Worm (Caenorhabditis elegans): Measurements from ENCODE around the gene srh-234.

srh-234 gene

ce11 chrV:7686189-7686588 lies 34.5 kb upstream of the srh-234 start, which contains the start of the genes nhr-94 and nhr-152:
Gene nhr-94 (minus strand): TSS chrV:7686335.
Gene nhr-152 (plus strand): TSS chrV:7686350.
- TF ChIP-seq elt-1 (tag; optimal IDR thresholded peaks at IDR 0.05; ENCODE audit: borderline replicate concordance, insufficient read depth) (peak; percentile 49), nhr-2 (tag; optimal IDR thresholded peaks at IDR 0.05) (peak; percentile 81), M03D4.4 (tag; optimal IDR thresholded peaks at IDR 0.05) (no peak), mab-5 (tag; optimal IDR thresholded peaks at IDR 0.05) (no peak)

ce11 chrV:7683907-7684655 lies 32.4 kb upstream of the srh-234 start, which contains the start of gene sre-11:
Gene sre-11 (minus strand): TSS chrV:7683957.
- no peak for TF ChIP-seq elt-1 (tag; optimal IDR thresholded peaks at IDR 0.05; ENCODE audit: borderline replicate concordance, insufficient read depth)
- no peak for TF ChIP-seq ceh-83 (GFP tag; optimal IDR thresholded peaks at IDR 0.05)
- no peak for TF ChIP-seq ceh-39 (tag; optimal IDR thresholded peaks at IDR 0.05)
- no peak for TF ChIP-seq ztf-11 (tag; optimal IDR thresholded peaks at IDR 0.05)
- no peak for TF ChIP-seq lin-13 (tag; optimal IDR thresholded peaks at IDR 0.05)
- TF ChIP-seq sptf-1 (tag; optimal IDR thresholded peaks at IDR 0.05) = no peak
- TF ChIP-seq hlh-1 (tag; optimal IDR thresholded peaks at IDR 0.05) = no peak
- no peak for TF ChIP-seq nhr-12 (tag; optimal IDR thresholded peaks at IDR 0.05)
- TF ChIP-seq zip-8 (tag; optimal IDR thresholded peaks at IDR 0.05) = no peak
- no peak for TF ChIP-seq bed-3 (GFP tag; optimal IDR thresholded peaks at IDR 0.05)
- no peak for TF ChIP-seq nhr-237 (tag; optimal IDR thresholded peaks at IDR 0.05)
- no peak for TF ChIP-seq snpc-4 (tag; optimal IDR thresholded peaks at IDR 0.05)
- no peak for TF ChIP-seq unc-39 (tag; optimal IDR thresholded peaks at IDR 0.05)

ce11 chrV:7681388-7681787 lies 29.7 kb upstream of the srh-234 start, which contains the start of gene cyp-33A1:
Gene cyp-33A1 (minus strand): TSS chrV:7681459.
- TF ChIP-seq ceh-39 (tag; optimal IDR thresholded peaks at IDR 0.05) (no peak), snpc-4 (tag; optimal IDR thresholded peaks at IDR 0.05) (no peak), ceh-43 (GFP tag; optimal IDR thresholded peaks at IDR 0.05) (no peak), pha-4 (tag; optimal IDR thresholded peaks at IDR 0.05) (no peak), nhr-237 (tag; optimal IDR thresholded peaks at IDR 0.05) (no peak), sem-2 (GFP tag; optimal IDR thresholded peaks at IDR 0.05) (no peak), ceh-83 (GFP tag; optimal IDR thresholded peaks at IDR 0.05) (no peak), blmp-1 (tag; optimal IDR thresholded peaks at IDR 0.05) (no peak), nhr-28 (tag; optimal IDR thresholded peaks at IDR 0.05) (no peak), ztf-11 (tag; optimal IDR thresholded peaks at IDR 0.05) (no peak), lin-32 (GFP tag; optimal IDR thresholded peaks at IDR 0.05) (no peak), M03D4.4 (tag; optimal IDR thresholded peaks at IDR 0.05) (no peak), bed-3 (GFP tag; optimal IDR thresholded peaks at IDR 0.05) (no peak), mep-1 (tag; optimal IDR thresholded peaks at IDR 0.05) (no peak), unc-39 (tag; optimal IDR thresholded peaks at IDR 0.05) (no peak), flh-1 (GFP tag; optimal IDR thresholded peaks at IDR 0.05) (no peak), cnd-1 (tag; optimal IDR thresholded peaks at IDR 0.05) (no peak), mls-2 (tag; optimal IDR thresholded peaks at IDR 0.05) (no peak), zip-8 (tag; optimal IDR thresholded peaks at IDR 0.05) (no peak)

ce11 chrV:7675904-7676303 lies 24.2 kb upstream of the srh-234 start, which contains the start of gene C12D5.3:
Gene C12D5.3 (plus strand): TSS chrV:7676204.
- TF ChIP-seq mab-5 (tag; optimal IDR thresholded peaks at IDR 0.05) (no peak), ceh-43 (GFP tag; optimal IDR thresholded peaks at IDR 0.05) (no peak), tbx-8 (GFP tag; optimal IDR thresholded peaks at IDR 0.05) (no peak), lin-13 (tag; optimal IDR thresholded peaks at IDR 0.05) (no peak), bed-3 (GFP tag; optimal IDR thresholded peaks at IDR 0.05) (no peak), unc-62 (GFP tag; optimal IDR thresholded peaks at IDR 0.05) (no peak), drap-1 (GFP tag; optimal IDR thresholded peaks at IDR 0.05) (no peak), mep-1 (tag; optimal IDR thresholded peaks at IDR 0.05) (no peak), zip-8 (tag; optimal IDR thresholded peaks at IDR 0.05) (no peak), unc-120 (tag; optimal IDR thresholded peaks at IDR 0.05; ENCODE audit: poor library complexity, severe bottlenecking) (no peak), blmp-1 (tag; optimal IDR thresholded peaks at IDR 0.05) (no peak), elt-1 (tag; optimal IDR thresholded peaks at IDR 0.05; ENCODE audit: borderline replicate concordance, insufficient read depth) (no peak), ham-2 (GFP tag; optimal IDR thresholded peaks at IDR 0.05) (no peak), lin-32 (GFP tag; optimal IDR thresholded peaks at IDR 0.05) (no peak), sptf-1 (tag; optimal IDR thresholded peaks at IDR 0.05) (no peak), unc-39 (tag; optimal IDR thresholded peaks at IDR 0.05) (no peak), pha-4 (tag; optimal IDR thresholded peaks at IDR 0.05) (no peak), nhr-76 (tag; optimal IDR thresholded peaks at IDR 0.05) (no peak), M03D4.4 (tag; optimal IDR thresholded peaks at IDR 0.05) (no peak)
